Worm (Caenorhabditis elegans) whole organism, midembryonic: ENCODE data around the gene C06E7.4.

Experiments
- cog-1 ChIP-seq: sonication (generic microtip); optimal IDR thresholded peaks from 2 replicates; lab custom pipeline; 2016; ENCODE audit warnings: missing genetic modification characterization, missing compliant biosample characterization
- flt-1 ChIP-seq: fragments of 200-800 bp; sonication (Bioruptor generic); IDR thresholded peaks from 2 replicates; pipeline ENCODE4 v1.3.6; 2022; ENCODE audit warnings: missing genetic modification characterization, missing compliant biosample characterization
- klf-2 ChIP-seq: fragments of 200-800 bp; sonication (Bioruptor generic); conservative IDR thresholded peaks from 2 replicates; pipeline ENCODE4 v1.3.6; 2022; ENCODE audit warnings: missing genetic modification reagents, missing genetic modification characterization, missing compliant biosample characterization
- ref-1 ChIP-seq: fragments of 200-800 bp; sonication (Bioruptor generic); conservative IDR thresholded peaks from 2 replicates; pipeline ENCODE4 v1.3.6; 2022; ENCODE audit warnings: missing genetic modification reagents, missing genetic modification characterization, missing compliant biosample characterization
- tab-1 ChIP-seq: fragments of 200-800 bp; sonication (Bioruptor generic); IDR thresholded peaks from 2 replicates; pipeline ENCODE4 v1.3.6; 2022; ENCODE audit warnings: missing genetic modification characterization, missing compliant biosample characterization

- TF ChIP-seq cog-1 (tag; lab: Kevin White, UChicago) (no peak), flt-1 (no peak), klf-2 (GFP tag; lab: Robert Waterston, UW) (no peak), tab-1 (GFP tag; lab: Robert Waterston, UW) (no peak), ref-1 (GFP tag; lab: Robert Waterston, UW) (no peak)
Observed at ce11 chrIV:5869354-5869753, 9.6 kb upstream of the C06E7.4 start.
